Worm (Caenorhabditis elegans): ENCODE results near the gene nhr-248.

nhr-248 gene

DNA sequence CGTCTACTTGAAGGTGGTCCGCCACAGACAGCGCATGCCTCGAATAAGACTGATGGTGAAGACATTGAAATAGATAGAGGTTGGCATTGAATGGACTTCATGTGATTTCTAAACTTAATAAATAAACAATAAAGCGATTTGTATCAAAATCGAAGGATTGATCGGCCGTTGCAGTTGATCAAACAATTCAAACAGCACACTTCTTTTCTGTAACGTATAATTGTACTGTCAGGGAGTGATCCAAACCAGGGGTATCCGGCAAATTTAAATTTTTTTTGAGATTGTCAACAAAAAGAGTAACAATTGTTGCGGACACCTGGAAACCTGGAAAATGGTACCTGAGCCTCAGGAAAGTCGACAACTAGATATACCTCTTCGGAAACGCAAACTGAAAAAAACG lies at the start of gene nhr-248:
Gene nhr-248 (minus strand): TSS at position 101 of the 400 bp plus-strand sequence.
- TF ChIP-seq tbx-2 (tag; optimal IDR thresholded peaks at IDR 0.05) (no peak), hlh-15 (tag; optimal IDR thresholded peaks at IDR 0.05) (no peak), ets-4 (tag; optimal IDR thresholded peaks at IDR 0.05) (no peak), hlh-8 (tag; optimal IDR thresholded peaks at IDR 0.05) (no peak), dve-1 (tag; optimal IDR thresholded peaks at IDR 0.05) (no peak), F13H6.1 (tag; optimal IDR thresholded peaks at IDR 0.05) (no peak), ztf-16 (tag; optimal IDR thresholded peaks at IDR 0.05) (no peak), ceh-24 (tag; optimal IDR thresholded peaks at IDR 0.05) (no peak), ceh-48 (tag; optimal IDR thresholded peaks at IDR 0.05) (no peak), unc-42 (tag; optimal IDR thresholded peaks at IDR 0.05) (no peak), sox-2 (GFP tag; IDR thresholded peaks at IDR 0.05) (no peak), ceh-19 (GFP tag; optimal IDR thresholded peaks at IDR 0.05) (no peak)

DNA sequence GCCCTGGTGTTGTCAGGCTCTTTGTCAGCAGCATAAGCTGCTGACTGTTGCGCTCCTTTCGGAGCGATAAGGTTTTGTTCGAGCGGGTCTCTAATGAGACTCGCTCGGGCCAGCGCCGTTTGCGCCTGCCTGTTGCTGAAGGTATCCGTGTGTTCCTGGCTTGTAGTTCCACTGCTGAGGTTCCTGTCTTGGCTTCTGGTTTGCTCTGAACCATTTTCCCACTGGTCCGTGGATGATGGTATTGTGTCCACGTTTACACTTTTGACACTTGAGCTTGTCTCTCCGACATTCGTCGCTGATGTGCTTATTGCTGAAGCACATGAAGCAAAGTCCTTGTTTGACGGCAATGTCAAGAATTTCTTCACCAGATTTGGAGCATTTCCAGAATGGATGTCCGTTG lies 46.9 kb upstream of the nhr-248 start:
- peak; percentile 24 for TF ChIP-seq hlh-6 (tag; optimal IDR thresholded peaks at IDR 0.05)
- TF ChIP-seq syd-9 (tag; optimal IDR thresholded peaks at IDR 0.05): no peak
- TF ChIP-seq hlh-15 (tag; optimal IDR thresholded peaks at IDR 0.05): no peak

DNA sequence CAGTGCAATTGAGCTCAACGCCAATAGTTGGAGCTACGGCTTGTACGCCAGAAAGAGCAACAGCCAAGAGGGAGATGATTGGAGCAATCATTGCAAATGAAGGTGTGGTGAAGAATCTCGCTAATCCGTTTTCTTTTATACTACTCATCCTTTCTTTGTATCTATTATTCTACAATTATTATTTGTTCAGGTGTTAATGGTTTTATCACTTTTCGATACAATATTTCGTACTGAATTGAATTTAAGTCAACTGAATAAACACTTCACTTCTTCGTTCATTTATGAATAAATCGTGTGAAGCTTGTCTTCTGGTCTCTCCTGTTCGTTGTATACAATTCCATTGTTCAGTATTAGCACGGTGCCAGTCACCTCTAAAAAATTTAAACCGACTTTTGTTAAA lies 3.9 kb upstream of the nhr-248 start, which contains the start of gene ZK218.11:
Gene ZK218.11 (minus strand): TSS at position 101 of the 400 bp plus-strand sequence.
- TF ChIP-seq ttx-3 (tag; optimal IDR thresholded peaks at IDR 0.05): no peak
- TF ChIP-seq F13H6.1 (tag; optimal IDR thresholded peaks at IDR 0.05): no peak
- no peak for TF ChIP-seq ref-2 (tag; optimal IDR thresholded peaks at IDR 0.05)
- TF ChIP-seq syd-9 (tag; optimal IDR thresholded peaks at IDR 0.05): no peak
- no peak for TF ChIP-seq madf-2 (tag; optimal IDR thresholded peaks at IDR 0.05)
- TF ChIP-seq hlh-13 (GFP tag; optimal IDR thresholded peaks at IDR 0.05): no peak
- TF ChIP-seq rnt-1 (tag; optimal IDR thresholded peaks at IDR 0.05): no peak
- TF ChIP-seq nhr-11 (tag; optimal IDR thresholded peaks at IDR 0.05): no peak
- TF ChIP-seq che-1 (tag; optimal IDR thresholded peaks at IDR 0.05): no peak
- no peak for TF ChIP-seq fax-1 (tag; optimal IDR thresholded peaks at IDR 0.05)
- TF ChIP-seq pat-9 (tag; optimal IDR thresholded peaks at IDR 0.05): no peak
- TF ChIP-seq ceh-18 (tag; optimal IDR thresholded peaks at IDR 0.05): no peak
- no peak for TF ChIP-seq unc-86 (tag; optimal IDR thresholded peaks at IDR 0.05)

DNA sequence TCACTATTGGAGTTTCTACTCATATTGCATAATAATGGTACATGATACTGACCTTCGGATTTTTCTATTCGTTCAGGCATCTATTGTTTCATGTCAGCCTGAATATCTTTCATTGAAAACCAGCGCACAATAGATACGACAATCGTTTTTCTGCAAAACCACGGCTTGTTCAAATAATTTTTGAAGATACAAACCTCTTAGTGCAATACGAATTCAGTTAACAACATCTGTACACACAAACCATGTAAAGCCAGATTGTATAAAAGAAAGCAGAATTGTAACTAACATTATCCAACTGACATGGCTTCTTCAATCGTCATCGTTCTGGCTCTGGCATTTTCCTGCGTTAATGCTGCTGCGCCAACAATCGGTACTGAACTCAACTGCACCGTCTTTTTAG lies 1.1 kb upstream of the nhr-248 start, which contains the start of gene ZK218.7:
Gene ZK218.7 (plus strand): TSS at position 301 of the 400 bp plus-strand sequence.
- no peak for TF ChIP-seq nhr-232 (tag; optimal IDR thresholded peaks at IDR 0.05)
- no peak for TF ChIP-seq hlh-6 (tag; optimal IDR thresholded peaks at IDR 0.05)
- no peak for TF ChIP-seq pha-4 (tag; optimal IDR thresholded peaks at IDR 0.05)
- TF ChIP-seq ceh-24 (tag; optimal IDR thresholded peaks at IDR 0.05): no peak
- TF ChIP-seq ahr-1 (tag; optimal IDR thresholded peaks at IDR 0.05): no peak
- no peak for TF ChIP-seq ceh-2 (tag; optimal IDR thresholded peaks at IDR 0.05)
- TF ChIP-seq tbx-2 (tag; optimal IDR thresholded peaks at IDR 0.05): no peak
- TF ChIP-seq ceh-30 (tag; optimal IDR thresholded peaks at IDR 0.05): no peak
- TF ChIP-seq elt-4 (tag; optimal IDR thresholded peaks at IDR 0.05): no peak
- TF ChIP-seq tbx-7 (tag; optimal IDR thresholded peaks at IDR 0.05): no peak
- TF ChIP-seq ceh-6 (GFP tag; optimal IDR thresholded peaks at IDR 0.05): no peak
- TF ChIP-seq pat-9 (tag; optimal IDR thresholded peaks at IDR 0.05): no peak
- no peak for TF ChIP-seq sox-2 (GFP tag; IDR thresholded peaks at IDR 0.05)
- TF ChIP-seq unc-55 (GFP tag; optimal IDR thresholded peaks at IDR 0.05): no peak
- no peak for TF ChIP-seq hlh-13 (GFP tag; optimal IDR thresholded peaks at IDR 0.05)
- no peak for TF ChIP-seq C38D4.7 (GFP tag; optimal IDR thresholded peaks at IDR 0.05)
- no peak for TF ChIP-seq ceh-14 (tag; optimal IDR thresholded peaks at IDR 0.05)
- TF ChIP-seq hlh-30 (tag; optimal IDR thresholded peaks at IDR 0.05; ENCODE audit: insufficient read depth): no peak
- no peak for TF ChIP-seq madf-2 (tag; optimal IDR thresholded peaks at IDR 0.05)

All from whole organism, late embryonic.